Worm (Caenorhabditis elegans) whole organism, L3 larva: Measurements from ENCODE around the gene srh-127.

Source experiments
- R02D3.7 ChIP-seq: fragments of 150-350 bp; optimal IDR thresholded peaks from 2 replicates; lab custom pipeline; 2014; ENCODE audit warnings: missing biosample characterization, missing genetic modification characterization
- ZK546.5 ChIP-seq: sonication (generic microtip); optimal IDR thresholded peaks from 2 replicates; lab custom pipeline; 2017; ENCODE audit warnings: missing biosample characterization, missing genetic modification characterization
- ceh-16 ChIP-seq: sonication (generic microtip); optimal IDR thresholded peaks from 2 replicates; lab custom pipeline; 2017; ENCODE audit warnings: missing biosample characterization, missing genetic modification characterization
- ceh-28 ChIP-seq: fragments of 150-350 bp; optimal IDR thresholded peaks from 2 replicates; lab custom pipeline; 2014; ENCODE audit warnings: missing biosample characterization, missing genetic modification reagents, missing genetic modification characterization
- egl-27 ChIP-seq: sonication (generic microtip); optimal IDR thresholded peaks from 4 replicates; lab custom pipeline; 2017; ENCODE audit warnings: missing biosample characterization, missing genetic modification reagents, missing genetic modification characterization
- fos-1 ChIP-seq: fragments of 150-350 bp; optimal IDR thresholded peaks from 2 replicates; lab custom pipeline; 2014; ENCODE audit warnings: missing biosample characterization, missing genetic modification characterization
- jun-1 ChIP-seq: fragments of 150-350 bp; optimal IDR thresholded peaks from 2 replicates; lab custom pipeline; 2014; ENCODE audit warnings: missing biosample characterization, missing genetic modification reagents, missing genetic modification characterization
- nhr-23 ChIP-seq: fragments of 150-350 bp; optimal IDR thresholded peaks from 2 replicates; lab custom pipeline; 2014; ENCODE audit warnings: missing biosample characterization, missing genetic modification reagents, missing genetic modification characterization
- sea-2 ChIP-seq: fragments of 150-350 bp; sonication (generic microtip); optimal IDR thresholded peaks from 4 replicates; lab custom pipeline; 2014; ENCODE audit warnings: missing biosample characterization, missing genetic modification reagents, missing genetic modification characterization
- ztf-11 ChIP-seq: fragments of 150-350 bp; optimal IDR thresholded peaks from 2 replicates; lab custom pipeline; 2014; ENCODE audit warnings: missing biosample characterization, missing genetic modification characterization
- ztf-4 ChIP-seq: fragments of 150-350 bp; optimal IDR thresholded peaks from 2 replicates; lab custom pipeline; 2014; ENCODE audit warnings: missing biosample characterization, missing genetic modification characterization

DNA sequence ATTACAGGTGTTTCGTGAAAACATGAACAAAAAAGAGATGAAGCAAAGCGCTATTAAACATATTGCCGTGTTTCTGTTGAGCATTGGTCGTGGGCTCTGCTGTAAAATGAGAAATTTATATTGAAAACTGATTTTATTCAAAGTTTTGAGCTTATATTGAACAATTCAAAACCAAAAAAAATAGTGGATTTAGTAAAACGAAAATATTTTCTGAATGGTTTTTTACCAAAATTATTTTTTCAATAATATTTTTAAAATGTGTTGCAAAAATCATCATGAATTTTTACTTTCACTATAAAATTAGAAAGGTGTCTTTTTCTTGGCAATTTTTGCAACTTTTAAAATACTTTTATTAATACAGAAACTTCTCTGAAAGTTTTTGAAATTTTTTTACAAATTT is 10.2 kb downstream of the srh-127 start, which contains the start of gene C31B8.7:
- TF ChIP-seq jun-1 (no peak), egl-27 (tag; lab: Kevin White, UChicago) (no peak), ceh-16 (tag; lab: Kevin White, UChicago) (no peak), ztf-4 (no peak), R02D3.7 (tag; lab: Kevin White, UChicago) (no peak), ZK546.5 (no peak), sea-2 (GFP tag; lab: Kevin White, UChicago) (no peak), ceh-28 (no peak), fos-1 (tag; lab: Kevin White, UChicago) (no peak), ztf-11 (tag; lab: Kevin White, UChicago) (no peak), nhr-23 (tag; lab: Kevin White, UChicago) (no peak)
